Fruit fly (Drosophila melanogaster) whole organism, embryonic: ENCODE measurements around the gene ATP8B.

Experiments used
- Adf1 ChIP-seq: fragments of 200-800 bp; sonication (Bioruptor generic); IDR thresholded peaks from 2 replicates; pipeline ENCODE4 v1.3.6; 2022; ENCODE audit warnings: missing biosample characterization, missing genetic modification characterization
- Bdp1 ChIP-seq: fragments of 200-800 bp; sonication (Bioruptor generic); optimal IDR thresholded peaks from 3 replicates; lab custom pipeline; 2016; ENCODE audit warnings: missing biosample characterization, missing genetic modification characterization
- Bteb2 ChIP-seq: fragments of 200-800 bp; sonication (Bioruptor generic); optimal IDR thresholded peaks from 2 replicates; lab custom pipeline; 2016; ENCODE audit warnings: missing biosample characterization, missing genetic modification characterization
- CG10209 ChIP-seq: fragments of 200-800 bp; sonication (Bioruptor generic); optimal IDR thresholded peaks from 3 replicates; lab custom pipeline; 2017; ENCODE audit warnings: missing biosample characterization, mild to moderate bottlenecking, missing genetic modification characterization, missing genetic modification reagents
- CG11398 ChIP-seq: fragments of 200-800 bp; sonication (Bioruptor generic); optimal IDR thresholded peaks from 2 replicates; lab custom pipeline; 2016; ENCODE audit warnings: missing biosample characterization, missing genetic modification characterization
- CG12659 ChIP-seq: fragments of 200-800 bp; sonication (Bioruptor generic); optimal IDR thresholded peaks from 3 replicates; lab custom pipeline; 2017; ENCODE audit warnings: mild to moderate bottlenecking, missing biosample characterization, missing genetic modification reagents, missing genetic modification characterization
- CG14667 ChIP-seq: fragments of 200-800 bp; sonication (Bioruptor generic); IDR thresholded peaks from 2 replicates; pipeline ENCODE4 v1.3.6; 2022; ENCODE audit warnings: missing biosample characterization, missing genetic modification characterization
- CG14860 ChIP-seq: fragments of 200-800 bp; sonication (Bioruptor generic); IDR thresholded peaks from 3 replicates; pipeline ENCODE4 v1.3.6; 2022; ENCODE audit warnings: missing biosample characterization, missing genetic modification characterization; ENCODE audit not compliant: partially characterized antibody
- CG15601 ChIP-seq: fragments of 200-800 bp; sonication (Bioruptor generic); optimal IDR thresholded peaks from 3 replicates; lab custom pipeline; 2019; ENCODE audit warnings: missing biosample characterization, mild to moderate bottlenecking, missing genetic modification characterization, moderate library complexity
- CG17359 ChIP-seq: fragments of 200-800 bp; sonication (Bioruptor generic); optimal IDR thresholded peaks from 3 replicates; lab custom pipeline; 2018; ENCODE audit warnings: missing biosample characterization, mild to moderate bottlenecking, missing genetic modification characterization, moderate library complexity
- CG17568 ChIP-seq: fragments of 200-800 bp; sonication (Bioruptor generic); optimal IDR thresholded peaks from 2 replicates; lab custom pipeline; 2018; ENCODE audit warnings: missing biosample characterization, mild to moderate bottlenecking, missing genetic modification characterization, moderate library complexity
- CG18476 ChIP-seq: fragments of 200-800 bp; sonication (Bioruptor generic); optimal IDR thresholded peaks from 2 replicates; lab custom pipeline; 2016; ENCODE audit warnings: missing biosample characterization, mild to moderate bottlenecking, missing genetic modification characterization
- CG2116 ChIP-seq: fragments of 200-800 bp; sonication (Bioruptor generic); optimal IDR thresholded peaks from 3 replicates; lab custom pipeline; 2018; ENCODE audit warnings: missing biosample characterization, mild to moderate bottlenecking, missing genetic modification characterization
- CG2678 ChIP-seq: fragments of 200-800 bp; sonication (Bioruptor generic); optimal IDR thresholded peaks from 3 replicates; lab custom pipeline; 2019; ENCODE audit warnings: missing biosample characterization, mild to moderate bottlenecking, missing genetic modification characterization, moderate library complexity
- CG3065 ChIP-seq: fragments of 200-800 bp; sonication (Bioruptor generic); optimal IDR thresholded peaks from 2 replicates; lab custom pipeline; 2016; ENCODE audit warnings: missing biosample characterization, missing genetic modification characterization
- CG31388 ChIP-seq: fragments of 200-800 bp; sonication (Bioruptor generic); optimal IDR thresholded peaks from 2 replicates; lab custom pipeline; 2016; ENCODE audit warnings: missing biosample characterization, missing genetic modification characterization
- CG3281 ChIP-seq: fragments of 200-800 bp; sonication (Bioruptor generic); optimal IDR thresholded peaks from 3 replicates; lab custom pipeline; 2017; ENCODE audit warnings: missing biosample characterization, mild to moderate bottlenecking, missing genetic modification characterization
- CG34224 ChIP-seq: fragments of 200-800 bp; sonication (Bioruptor generic); IDR thresholded peaks from 3 replicates; pipeline ENCODE4 v1.3.6; 2022; ENCODE audit warnings: missing biosample characterization, missing genetic modification characterization; ENCODE audit not compliant: partially characterized antibody
- CG4282 ChIP-seq: fragments of 200-800 bp; sonication (Bioruptor generic); optimal IDR thresholded peaks from 2 replicates; lab custom pipeline; 2016; ENCODE audit warnings: missing biosample characterization, missing genetic modification characterization
- CG4854 ChIP-seq: fragments of 200-800 bp; sonication (Bioruptor generic); optimal IDR thresholded peaks from 2 replicates; lab custom pipeline; 2016; ENCODE audit warnings: missing biosample characterization, missing genetic modification characterization, inconsistent platforms
- CG5953 ChIP-seq: fragments of 200-800 bp; sonication (Bioruptor generic); IDR thresholded peaks from 2 replicates; pipeline ENCODE4 v1.3.6; 2022; ENCODE audit warnings: missing biosample characterization, missing genetic modification characterization
- CG6683 ChIP-seq: fragments of 200-800 bp; sonication (Bioruptor generic); optimal IDR thresholded peaks from 2 replicates; lab custom pipeline; 2017; ENCODE audit warnings: missing biosample characterization, mild to moderate bottlenecking, missing genetic modification characterization, missing genetic modification reagents
- CG7839 ChIP-seq: fragments of 200-800 bp; sonication (Bioruptor generic); optimal IDR thresholded peaks from 3 replicates; lab custom pipeline; 2018; ENCODE audit warnings: missing biosample characterization, mild to moderate bottlenecking, missing genetic modification characterization, moderate library complexity
- CG8359 ChIP-seq: fragments of 200-800 bp; sonication (Bioruptor generic); optimal IDR thresholded peaks from 2 replicates; lab custom pipeline; 2017; ENCODE audit warnings: missing biosample characterization, mild to moderate bottlenecking, missing genetic modification characterization, borderline replicate concordance
- CG9727 ChIP-seq: fragments of 200-800 bp; sonication (Bioruptor generic); optimal IDR thresholded peaks from 3 replicates; lab custom pipeline; 2017; ENCODE audit warnings: missing biosample characterization, mild to moderate bottlenecking, missing genetic modification characterization
- CoRest ChIP-seq: fragments of 200-800 bp; sonication (Bioruptor generic); optimal IDR thresholded peaks from 3 replicates; lab custom pipeline; 2018; ENCODE audit warnings: missing biosample characterization, mild to moderate bottlenecking, missing genetic modification characterization, moderate library complexity
- Dfd ChIP-seq, 2 experiments: fragments of >200 bp; optimal IDR thresholded peaks; 2 replicates each; lab custom pipeline; 2017; ENCODE audit warnings: missing biosample characterization in 2 of 2, missing genetic modification characterization in 2 of 2
- Dip3 ChIP-seq: fragments of 200-800 bp; sonication (Bioruptor generic); optimal IDR thresholded peaks from 3 replicates; lab custom pipeline; 2016; ENCODE audit warnings: missing biosample characterization, missing genetic modification characterization
- Hr3 ChIP-seq: fragments of 200-800 bp; sonication (Bioruptor generic); optimal IDR thresholded peaks from 3 replicates; lab custom pipeline; 2016; ENCODE audit warnings: missing biosample characterization, missing genetic modification characterization
- Hr51 ChIP-seq, 2 experiments: fragments of 200-800 bp; sonication (Bioruptor generic); optimal IDR thresholded peaks; 2 replicates in 1 of 2; 3 replicates in 1 of 2; lab custom pipeline; 2016 to 2018; ENCODE audit warnings: missing biosample characterization in 2 of 2, missing genetic modification characterization in 2 of 2, mild to moderate bottlenecking in 1 of 2, moderate library complexity in 1 of 2
- Trl ChIP-seq, 3 experiments: fragments of >200 bp in 2 of 3; fragments of 200-800 bp in 1 of 3; sonication (Bioruptor generic) in 1 of 3; optimal IDR thresholded peaks; 2 replicates in 1 of 3; 3 replicates in 2 of 3; lab custom pipeline; 2016 to 2017; ENCODE audit warnings: missing biosample characterization in 1 of 3, missing genetic modification characterization in 1 of 3
- ab ChIP-seq: fragments of 200-800 bp; sonication (Bioruptor generic); optimal IDR thresholded peaks from 2 replicates; lab custom pipeline; 2016; ENCODE audit warnings: missing biosample characterization, missing genetic modification characterization
- bcd ChIP-seq: fragments of 200-800 bp; sonication (Bioruptor generic); optimal IDR thresholded peaks from 2 replicates; lab custom pipeline; 2017; ENCODE audit warnings: missing biosample characterization, mild to moderate bottlenecking, missing genetic modification characterization
- cg ChIP-seq: fragments of 200-800 bp; sonication (Bioruptor generic); optimal IDR thresholded peaks from 3 replicates; lab custom pipeline; 2019; ENCODE audit warnings: missing biosample characterization, mild to moderate bottlenecking, missing genetic modification characterization, moderate library complexity
- chm ChIP-seq: fragments of 200-800 bp; sonication (Bioruptor generic); IDR thresholded peaks from 2 replicates; pipeline ENCODE4 v1.3.6; 2022; ENCODE audit warnings: missing biosample characterization, missing genetic modification characterization
- dysf ChIP-seq: fragments of 200-800 bp; sonication (Bioruptor generic); IDR thresholded peaks from 3 replicates; pipeline ENCODE4 v1.3.6; 2022; ENCODE audit warnings: missing biosample characterization, missing genetic modification characterization
- esg ChIP-seq: fragments of 200-800 bp; sonication (Bioruptor generic); conservative IDR thresholded peaks from 2 replicates; pipeline ENCODE4 v1.3.6; 2022; ENCODE audit warnings: missing biosample characterization, missing genetic modification characterization
- fu2 ChIP-seq: fragments of 200-800 bp; sonication (Bioruptor generic); optimal IDR thresholded peaks from 2 replicates; lab custom pipeline; 2016; ENCODE audit warnings: missing biosample characterization, missing genetic modification characterization
- gem ChIP-seq: fragments of 200-800 bp; sonication (Bioruptor generic); optimal IDR thresholded peaks from 2 replicates; lab custom pipeline; 2019; ENCODE audit warnings: missing biosample characterization, mild to moderate bottlenecking, missing genetic modification characterization, moderate library complexity
- grau ChIP-seq: fragments of 200-800 bp; optimal IDR thresholded peaks from 3 replicates; lab custom pipeline; 2019; ENCODE audit warnings: missing biosample characterization, mild to moderate bottlenecking, missing genetic modification characterization, moderate library complexity
- hkb ChIP-seq, 2 experiments: fragments of 200-800 bp in 1 of 2; fragments of >200 bp in 1 of 2; sonication (Bioruptor generic) in 1 of 2; IDR thresholded peaks in 1 of 2; optimal IDR thresholded peaks in 1 of 2; 2 replicates each; pipeline versions ENCODE4 v1.3.6 to Lab custom; 2017 to 2022; ENCODE audit warnings: missing biosample characterization in 1 of 2, missing genetic modification characterization in 1 of 2
- kay ChIP-seq: fragments of 200-800 bp; sonication (Bioruptor generic); optimal IDR thresholded peaks from 2 replicates; lab custom pipeline; 2016; ENCODE audit warnings: missing biosample characterization, missing genetic modification characterization
- kni ChIP-seq: fragments of 200-800 bp; sonication (Bioruptor generic); optimal IDR thresholded peaks from 3 replicates; lab custom pipeline; 2017; ENCODE audit warnings: mild to moderate bottlenecking, missing biosample characterization, missing genetic modification reagents, missing genetic modification characterization
- nmo ChIP-seq: fragments of 200-800 bp; sonication (Bioruptor generic); optimal IDR thresholded peaks from 2 replicates; lab custom pipeline; 2018; ENCODE audit warnings: missing biosample characterization, mild to moderate bottlenecking, missing genetic modification characterization, moderate library complexity
- phol ChIP-seq: fragments of 200-800 bp; sonication (Bioruptor generic); optimal IDR thresholded peaks from 3 replicates; lab custom pipeline; 2018; ENCODE audit warnings: missing biosample characterization, mild to moderate bottlenecking, missing genetic modification characterization, moderate library complexity
- sens ChIP-seq: fragments of 200-800 bp; sonication (Bioruptor generic); peaks from one replicate; lab custom pipeline; 2016; ENCODE audit warnings: missing biosample characterization, missing genetic modification characterization
- sna ChIP-seq: fragments of 200-800 bp; sonication (Bioruptor generic); IDR thresholded peaks from 2 replicates; pipeline ENCODE4 v1.3.6; 2022; ENCODE audit warnings: missing biosample characterization, missing genetic modification characterization; ENCODE audit not compliant: partially characterized antibody
- tx ChIP-seq: fragments of 200-800 bp; sonication (Bioruptor generic); optimal IDR thresholded peaks from 2 replicates; lab custom pipeline; 2016; ENCODE audit warnings: missing biosample characterization, missing genetic modification characterization
- zen ChIP-seq: fragments of 200-800 bp; sonication (Bioruptor generic); optimal IDR thresholded peaks from 3 replicates; lab custom pipeline; 2018; ENCODE audit warnings: missing biosample characterization, mild to moderate bottlenecking, missing genetic modification characterization, moderate library complexity

The ATP8B gene

DNA sequence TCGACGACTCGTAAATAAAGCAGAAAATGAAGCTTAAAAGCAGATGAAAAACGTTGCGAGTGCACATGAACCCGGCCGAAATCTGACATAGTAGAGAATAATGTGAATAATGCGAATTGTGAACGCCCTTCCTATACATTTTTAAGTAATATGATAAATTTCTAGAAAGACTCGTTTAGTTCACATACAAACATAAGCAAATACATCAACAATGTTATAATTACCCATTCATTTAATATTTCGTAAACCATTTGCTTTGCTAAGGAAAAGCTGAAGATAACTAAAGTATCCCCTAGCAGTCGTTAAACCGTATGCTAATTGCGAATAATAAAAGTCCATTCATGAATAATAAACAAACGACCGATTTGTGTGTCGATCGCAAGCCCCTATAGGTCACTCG, 6.9 kb downstream of the ATP8B start (continued):
- no peak for TF ChIP-seq CG8359 (GFP tag; lab: Kevin White, UChicago)
- no peak for TF ChIP-seq CG11398
- TF ChIP-seq CG3281 (GFP tag; lab: Kevin White, UChicago), result peak; percentile 33
- no peak for TF ChIP-seq sna (GFP tag; lab: Robert Waterston, UW)
- no peak for TF ChIP-seq chm (GFP tag; lab: Robert Waterston, UW)
- TF ChIP-seq esg (GFP tag; lab: Robert Waterston, UW), result no peak
- TF ChIP-seq CG2678 (tag; lab: Kevin White, UChicago), result peak; percentile 56
- peak; percentile 70 for TF ChIP-seq dysf (GFP tag; lab: Robert Waterston, UW)
- no peak for TF ChIP-seq cg
- no peak for TF ChIP-seq phol
- no peak for TF ChIP-seq CG6683 (GFP tag; lab: Kevin White, UChicago)
- no peak for TF ChIP-seq kni (GFP tag; lab: Kevin White, UChicago)
- TF ChIP-seq zen (tag; lab: Kevin White, UChicago), result no peak
- TF ChIP-seq CG10209 (GFP tag; lab: Kevin White, UChicago), result no peak
- no peak for TF ChIP-seq CG2116 (GFP tag; lab: Kevin White, UChicago)
- no peak for TF ChIP-seq CG5953 (GFP tag; lab: Robert Waterston, UW)
- no peak for TF ChIP-seq fu2 (GFP tag; lab: Kevin White, UChicago)
- TF ChIP-seq CG4282 (GFP tag; lab: Kevin White, UChicago), result no peak
- no peak for TF ChIP-seq kay
- TF ChIP-seq Bteb2 (GFP tag; lab: Kevin White, UChicago), result no peak
- no peak for TF ChIP-seq tx
- TF ChIP-seq sens (GFP tag; lab: Kevin White, UChicago), result peak; percentile 42
- TF ChIP-seq CG17568 (GFP tag; lab: Kevin White, UChicago), result no peak
- no peak for TF ChIP-seq CG3065 (GFP tag; lab: Kevin White, UChicago)

dm6 chr3R:12080370-12080968, 9.9 kb downstream of the ATP8B start:
- TF ChIP-seq grau (peak; percentile 5), ab (no peak), Hr51 (GFP tag; optimal IDR thresholded peaks at IDR 0.05; lab: Kevin White, UChicago) (peak in 1 of 2 experiments; percentile 37), Bdp1 (GFP tag; lab: Kevin White, UChicago) (no peak), Hr3 (GFP tag; lab: Kevin White, UChicago) (no peak), CG14667 (GFP tag; lab: Robert Waterston, UW) (no peak), hkb (optimal IDR thresholded peaks at IDR 0.05; lab: Kevin White, UChicago) (no peak), hkb (GFP tag; IDR thresholded peaks at IDR 0.05; lab: Robert Waterston, UW) (no peak), Adf1 (GFP tag; lab: Robert Waterston, UW) (no peak), bcd (no peak), CoRest (peak; percentile 18), gem (tag; lab: Kevin White, UChicago) (peak; percentile 38), CG17359 (tag; lab: Kevin White, UChicago) (peak; percentile 1), CG15601 (tag; lab: Kevin White, UChicago) (no peak), CG3281 (GFP tag; lab: Kevin White, UChicago) (peak; percentile 2), CG18476 (GFP tag; lab: Kevin White, UChicago) (no peak), CG4854 (GFP tag; lab: Kevin White, UChicago) (no peak), Dfd (GFP tag; optimal IDR thresholded peaks at IDR 0.05; lab: Kevin White, UChicago) (no peak), CG31388 (GFP tag; lab: Kevin White, UChicago) (no peak), CG12659 (GFP tag; lab: Kevin White, UChicago) (no peak), CG34224 (GFP tag; lab: Robert Waterston, UW) (no peak), CG7839 (tag; lab: Kevin White, UChicago) (peak; percentile 33), nmo (GFP tag; lab: Kevin White, UChicago) (no peak), CG14860 (GFP tag; lab: Robert Waterston, UW) (no peak), Dip3 (no peak), Trl (optimal IDR thresholded peaks at IDR 0.05; lab: Kevin White, UChicago) (peak; percentile 66 to 85), Trl (GFP tag; optimal IDR thresholded peaks at IDR 0.05; lab: Kevin White, UChicago) (no peak), CG9727 (GFP tag; lab: Kevin White, UChicago) (no peak)
